Worm (Caenorhabditis elegans) whole organism, young adult: Measurements from ENCODE around the gene mksr-2.

Experiments used
- egl-44 ChIP-seq: fragments of 200-800 bp; sonication (Bioruptor generic); IDR thresholded peaks from 2 replicates; pipeline ENCODE4 v1.3.6; 2022; ENCODE audit warnings: missing genetic modification reagents, missing genetic modification characterization, missing compliant biosample characterization
- lin-54 ChIP-seq: fragments of 200-800 bp; sonication (Bioruptor generic); optimal IDR thresholded peaks from 2 replicates; lab custom pipeline; 2018; ENCODE audit warnings: mild to moderate bottlenecking, missing genetic modification characterization, missing compliant biosample characterization
- madf-6 ChIP-seq: fragments of 200-800 bp; sonication (Bioruptor generic); IDR thresholded peaks from 2 replicates; pipeline ENCODE4 v1.3.6; 2022; ENCODE audit warnings: missing genetic modification reagents, missing genetic modification characterization, missing compliant biosample characterization
- pbrm-1 ChIP-seq: fragments of 200-800 bp; sonication (Bioruptor generic); IDR thresholded peaks from 2 replicates; pipeline ENCODE4 v1.3.6; 2022; ENCODE audit warnings: missing genetic modification reagents, missing genetic modification characterization, missing compliant biosample characterization
- tlf-1 ChIP-seq: fragments of 200-800 bp; sonication (Bioruptor generic); optimal IDR thresholded peaks from 2 replicates; lab custom pipeline; 2018; ENCODE audit warnings: mild to moderate bottlenecking, missing genetic modification characterization, missing compliant biosample characterization
- unc-62 ChIP-seq: fragments of 150-350 bp; optimal IDR thresholded peaks from 2 replicates; lab custom pipeline; 2014; ENCODE audit warnings: missing biosample characterization, missing genetic modification reagents, missing genetic modification characterization

DNA sequence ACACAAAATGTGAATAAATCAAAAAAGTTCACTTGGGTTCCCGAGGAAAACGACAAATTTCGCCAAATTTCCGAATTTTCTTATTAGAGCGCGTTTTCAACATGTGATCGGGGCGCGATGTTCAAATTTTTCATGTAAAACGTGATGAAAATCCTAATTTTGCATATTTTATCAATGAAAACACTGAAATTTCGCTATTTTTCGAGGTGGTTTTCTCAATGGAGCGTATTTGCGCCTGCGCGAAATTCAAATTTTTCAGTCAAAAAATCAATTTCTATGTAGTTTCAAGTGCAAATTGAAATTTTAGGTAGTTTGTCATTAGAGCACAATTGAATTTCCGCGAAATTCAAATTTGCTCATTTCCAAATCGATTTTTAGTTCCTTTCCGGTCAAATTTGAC lies 1.0 kb upstream of the mksr-2 start:
- TF ChIP-seq unc-62 (GFP tag; lab: Kevin White, UChicago) (no peak), pbrm-1 (no peak), tlf-1 (GFP tag; lab: Kevin White, UChicago) (no peak), lin-54 (GFP tag; lab: Kevin White, UChicago) (no peak), madf-6 (no peak), egl-44 (GFP tag; lab: Robert Waterston, UW) (no peak)
